Fruit fly (Drosophila melanogaster) whole organism, prepupa: Measurements from ENCODE around the gene CG7691.

Experiments
- Blimp-1 ChIP-seq: fragments of 200-800 bp; sonication (Bioruptor generic); optimal IDR thresholded peaks from 3 replicates; lab custom pipeline; 2017; ENCODE audit warnings: missing biosample characterization, missing genetic modification characterization, mild to moderate bottlenecking, moderate library complexity, missing genetic modification reagents
- CG10631 ChIP-seq: fragments of 200-800 bp; sonication (Bioruptor generic); optimal IDR thresholded peaks from 2 replicates; lab custom pipeline; 2016; ENCODE audit warnings: missing biosample characterization, missing genetic modification characterization
- CG11294 ChIP-seq: fragments of 200-800 bp; sonication (Bioruptor generic); IDR thresholded peaks from 2 replicates; pipeline ENCODE4 v1.3.6; 2022; ENCODE audit warnings: missing biosample characterization, missing genetic modification characterization
- CG11762 ChIP-seq: fragments of 200-800 bp; sonication (Bioruptor generic); optimal IDR thresholded peaks from 3 replicates; lab custom pipeline; 2016; ENCODE audit warnings: missing biosample characterization, missing genetic modification characterization; ENCODE audit not compliant: insufficient read depth
- CG1621 ChIP-seq: fragments of 200-800 bp; sonication (Bioruptor generic); optimal IDR thresholded peaks from 3 replicates; lab custom pipeline; 2018; ENCODE audit warnings: missing biosample characterization, mild to moderate bottlenecking, missing genetic modification characterization
- CG31627 ChIP-seq: fragments of 200-800 bp; sonication (Bioruptor generic); optimal IDR thresholded peaks from 3 replicates; lab custom pipeline; 2016; ENCODE audit warnings: missing biosample characterization, missing genetic modification characterization
- CG32006 ChIP-seq: fragments of 200-800 bp; sonication (Bioruptor generic); optimal IDR thresholded peaks from 3 replicates; lab custom pipeline; 2017; ENCODE audit warnings: missing biosample characterization, mild to moderate bottlenecking, missing genetic modification characterization
- CG3919 ChIP-seq: fragments of 200-800 bp; sonication (Bioruptor generic); optimal IDR thresholded peaks from 3 replicates; lab custom pipeline; 2016; ENCODE audit warnings: missing biosample characterization, missing genetic modification characterization
- CG6808 ChIP-seq: fragments of 200-800 bp; sonication (Bioruptor generic); optimal IDR thresholded peaks from 3 replicates; lab custom pipeline; 2017; ENCODE audit warnings: missing biosample characterization, missing genetic modification characterization, mild to moderate bottlenecking, moderate library complexity, missing genetic modification reagents
- CG6854 ChIP-seq: fragments of 200-800 bp; sonication (Bioruptor generic); optimal IDR thresholded peaks from 2 replicates; lab custom pipeline; 2017; ENCODE audit warnings: missing biosample characterization, mild to moderate bottlenecking, missing genetic modification characterization
- CG7368 ChIP-seq: fragments of 200-800 bp; sonication (Bioruptor generic); optimal IDR thresholded peaks from 3 replicates; lab custom pipeline; 2016; ENCODE audit warnings: missing biosample characterization, missing genetic modification characterization
- CG8319 ChIP-seq: fragments of 200-800 bp; sonication (Bioruptor generic); optimal IDR thresholded peaks from 3 replicates; lab custom pipeline; 2016; ENCODE audit warnings: missing biosample characterization, missing genetic modification characterization
- CG8632 ChIP-seq: fragments of 200-800 bp; sonication (Bioruptor generic); optimal IDR thresholded peaks from 3 replicates; lab custom pipeline; 2016; ENCODE audit warnings: missing biosample characterization, missing genetic modification characterization
- CG9139 ChIP-seq: fragments of 200-800 bp; sonication (Bioruptor generic); optimal IDR thresholded peaks from 3 replicates; lab custom pipeline; 2017; ENCODE audit warnings: missing biosample characterization, mild to moderate bottlenecking, missing genetic modification characterization
- Eip75B ChIP-seq: fragments of 200-800 bp; sonication (Bioruptor generic); optimal IDR thresholded peaks from 3 replicates; lab custom pipeline; 2016; ENCODE audit warnings: missing biosample characterization, missing genetic modification characterization
- Eip78C ChIP-seq: fragments of 200-800 bp; sonication (Bioruptor generic); peaks from one replicate; lab custom pipeline; 2016; ENCODE audit warnings: missing biosample characterization, missing genetic modification characterization
- Eip93F ChIP-seq: fragments of 200-800 bp; sonication (Bioruptor generic); optimal IDR thresholded peaks from 2 replicates; lab custom pipeline; 2016; ENCODE audit warnings: missing biosample characterization, mild to moderate bottlenecking, missing genetic modification characterization
- Ets96B ChIP-seq: fragments of 200-800 bp; optimal IDR thresholded peaks from 2 replicates; lab custom pipeline; 2019; ENCODE audit warnings: missing biosample characterization, mild to moderate bottlenecking, missing genetic modification characterization, moderate library complexity
- Gug ChIP-seq: fragments of 200-800 bp; sonication (Bioruptor generic); IDR thresholded peaks from 2 replicates; pipeline ENCODE4 v1.3.6; 2022; ENCODE audit warnings: missing biosample characterization, missing genetic modification characterization
- Hr4 ChIP-seq: fragments of 200-800 bp; sonication (Bioruptor generic); optimal IDR thresholded peaks from 3 replicates; lab custom pipeline; 2016; ENCODE audit warnings: missing biosample characterization, missing genetic modification characterization
- Lpt ChIP-seq: fragments of 200-800 bp; sonication (Bioruptor generic); optimal IDR thresholded peaks from 3 replicates; lab custom pipeline; 2016; ENCODE audit warnings: missing biosample characterization, missing genetic modification characterization
- Met ChIP-seq: fragments of 200-800 bp; sonication (Bioruptor generic); optimal IDR thresholded peaks from 3 replicates; lab custom pipeline; 2016; ENCODE audit warnings: missing biosample characterization, missing genetic modification characterization
- OdsH ChIP-seq: fragments of 200-800 bp; sonication (Bioruptor generic); optimal IDR thresholded peaks from 3 replicates; lab custom pipeline; 2016; ENCODE audit warnings: missing biosample characterization, missing genetic modification characterization
- Smox ChIP-seq: fragments of 200-800 bp; sonication (Bioruptor generic); optimal IDR thresholded peaks from 3 replicates; lab custom pipeline; 2016; ENCODE audit warnings: missing biosample characterization, missing genetic modification characterization
- achi ChIP-seq: fragments of 200-800 bp; sonication (Bioruptor generic); optimal IDR thresholded peaks from 3 replicates; lab custom pipeline; 2016; ENCODE audit warnings: missing biosample characterization, missing genetic modification characterization
- cyc ChIP-seq: fragments of 200-800 bp; sonication (Bioruptor generic); optimal IDR thresholded peaks from 3 replicates; lab custom pipeline; 2016; ENCODE audit warnings: missing biosample characterization, missing genetic modification characterization
- dac ChIP-seq: fragments of 200-800 bp; sonication (Bioruptor generic); optimal IDR thresholded peaks from 2 replicates; lab custom pipeline; 2017; ENCODE audit warnings: missing biosample characterization, mild to moderate bottlenecking, missing genetic modification characterization
- esn ChIP-seq: fragments of 200-800 bp; sonication (Bioruptor generic); optimal IDR thresholded peaks from 2 replicates; lab custom pipeline; 2016; ENCODE audit warnings: missing biosample characterization, mild to moderate bottlenecking, missing genetic modification characterization, moderate library complexity
- fd59A ChIP-seq: fragments of 200-800 bp; sonication (Bioruptor generic); optimal IDR thresholded peaks from 2 replicates; lab custom pipeline; 2017; ENCODE audit warnings: missing biosample characterization, mild to moderate bottlenecking, missing genetic modification characterization, missing genetic modification reagents
- fkh ChIP-seq: fragments of 200-800 bp; sonication (Bioruptor generic); optimal IDR thresholded peaks from 3 replicates; lab custom pipeline; 2017; ENCODE audit warnings: missing biosample characterization, mild to moderate bottlenecking, missing genetic modification characterization, moderate library complexity
- net ChIP-seq: fragments of 200-800 bp; sonication (Bioruptor generic); optimal IDR thresholded peaks from 3 replicates; lab custom pipeline; 2016; ENCODE audit warnings: missing biosample characterization, missing genetic modification characterization
- pdm3 ChIP-seq: fragments of 200-800 bp; sonication (Bioruptor generic); optimal IDR thresholded peaks from 3 replicates; lab custom pipeline; 2016; ENCODE audit warnings: missing biosample characterization, missing genetic modification characterization
- spab ChIP-seq: fragments of 200-800 bp; sonication (Bioruptor generic); optimal IDR thresholded peaks from 2 replicates; lab custom pipeline; 2017; ENCODE audit warnings: missing biosample characterization, mild to moderate bottlenecking, missing genetic modification characterization, missing genetic modification reagents
- svp ChIP-seq: fragments of 200-800 bp; sonication (Bioruptor generic); peaks from one replicate; lab custom pipeline; 2016; ENCODE audit warnings: missing biosample characterization, missing genetic modification characterization
- topi ChIP-seq: fragments of 200-800 bp; sonication (Bioruptor generic); optimal IDR thresholded peaks from 3 replicates; lab custom pipeline; 2016; ENCODE audit warnings: missing biosample characterization, missing genetic modification characterization
- vri ChIP-seq: fragments of 200-800 bp; sonication (Bioruptor generic); optimal IDR thresholded peaks from 3 replicates; lab custom pipeline; 2016; ENCODE audit warnings: missing biosample characterization, mild to moderate bottlenecking, missing genetic modification characterization

The CG7691 gene

DNA sequence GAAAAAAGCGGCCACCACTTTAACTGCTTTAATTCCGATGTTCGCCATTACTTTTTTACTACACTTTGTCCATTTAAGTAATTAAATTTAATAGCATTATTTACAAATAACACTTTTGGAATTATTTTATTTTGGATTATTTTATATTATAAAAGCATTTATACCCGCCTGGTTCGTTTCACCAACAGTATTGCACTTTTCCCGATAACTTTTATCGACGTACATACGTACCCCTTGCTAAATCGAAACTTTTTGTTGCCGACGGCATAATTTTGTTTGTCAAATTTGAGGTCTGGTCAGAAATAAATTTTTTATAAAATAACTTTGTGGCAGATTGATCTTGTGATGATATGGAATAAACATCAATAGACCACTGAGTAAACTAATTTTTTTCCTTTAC lies at the start of gene CG7691:
CG7691 (plus strand) TSS at position 301 of the 400 bp plus-strand sequence.
- TF ChIP-seq fd59A (GFP tag; lab: Kevin White, UChicago) (no peak), Lpt (GFP tag; lab: Kevin White, UChicago) (no peak), cyc (GFP tag; lab: Kevin White, UChicago) (no peak), Eip75B (GFP tag; lab: Kevin White, UChicago) (no peak), svp (GFP tag; lab: Kevin White, UChicago) (no peak)

DNA sequence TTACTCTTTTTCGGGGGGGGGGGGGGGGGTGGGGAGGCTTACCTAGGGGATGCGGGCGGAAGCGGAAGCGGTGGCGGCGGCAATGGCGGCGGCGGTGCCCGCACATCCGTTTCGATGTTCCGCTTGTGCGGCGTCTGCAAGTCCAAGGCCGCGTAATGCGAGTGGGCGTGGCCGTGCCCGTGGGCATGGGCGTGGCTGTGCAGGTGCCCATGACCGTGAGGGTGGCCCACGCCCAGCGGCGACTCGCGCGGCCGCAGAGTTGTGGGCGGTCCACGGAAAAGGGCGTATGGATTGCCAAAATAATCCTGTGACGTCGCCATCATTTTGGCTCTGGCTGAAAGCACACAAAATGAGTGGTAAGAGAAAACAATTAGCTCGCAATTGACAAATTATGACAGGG lies 44.7 kb upstream of the CG7691 start:
- no peak for TF ChIP-seq svp (GFP tag; lab: Kevin White, UChicago)
- TF ChIP-seq CG11294 = no peak
- no peak for TF ChIP-seq CG9139 (GFP tag; lab: Kevin White, UChicago)
- no peak for TF ChIP-seq CG10631 (GFP tag; lab: Kevin White, UChicago)
- no peak for TF ChIP-seq topi (GFP tag; lab: Kevin White, UChicago)
- TF ChIP-seq spab (GFP tag; lab: Kevin White, UChicago) = no peak
- TF ChIP-seq Hr4 (GFP tag; lab: Kevin White, UChicago) = no peak
- TF ChIP-seq esn (GFP tag; lab: Kevin White, UChicago) = no peak
- TF ChIP-seq CG8319 (GFP tag; lab: Kevin White, UChicago) = no peak
- TF ChIP-seq, all 60 proteins: peak for 0

DNA sequence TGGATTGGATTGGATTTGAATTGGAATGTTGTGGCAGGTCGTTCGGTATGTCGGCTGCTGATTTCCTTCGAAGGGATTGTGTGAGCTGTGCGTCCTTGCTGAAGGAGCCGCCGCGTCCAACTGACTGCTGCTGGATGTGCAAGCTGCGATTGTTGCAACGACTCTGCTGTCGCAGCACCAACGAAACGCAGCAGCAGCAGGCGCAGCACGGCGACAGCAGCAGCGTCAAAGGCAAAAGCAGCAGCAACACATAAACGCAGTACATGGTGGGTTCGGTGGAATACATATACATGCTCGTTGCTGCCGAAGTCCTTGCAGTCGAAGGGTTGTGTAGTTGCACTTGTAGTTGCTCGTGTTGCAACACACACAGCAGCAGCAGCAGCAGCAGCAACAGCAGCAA lies 14.2 kb upstream of the CG7691 start, which contains the start of gene fru:
fru (minus strand) TSS at position 101 of the 400 bp plus-strand sequence.
- no peak for TF ChIP-seq CG6808 (GFP tag; lab: Kevin White, UChicago)
- no peak for TF ChIP-seq Eip93F (GFP tag; lab: Kevin White, UChicago)
- no peak for TF ChIP-seq CG3919
- no peak for TF ChIP-seq Smox (GFP tag; lab: Kevin White, UChicago)
- no peak for TF ChIP-seq vri
- TF ChIP-seq pdm3 (GFP tag; lab: Kevin White, UChicago) = no peak
- TF ChIP-seq OdsH (GFP tag; lab: Kevin White, UChicago) = no peak
- no peak for TF ChIP-seq CG8632 (GFP tag; lab: Kevin White, UChicago)
- no peak for TF ChIP-seq achi (GFP tag; lab: Kevin White, UChicago)
- TF ChIP-seq CG32006 (GFP tag; lab: Kevin White, UChicago) = no peak

DNA sequence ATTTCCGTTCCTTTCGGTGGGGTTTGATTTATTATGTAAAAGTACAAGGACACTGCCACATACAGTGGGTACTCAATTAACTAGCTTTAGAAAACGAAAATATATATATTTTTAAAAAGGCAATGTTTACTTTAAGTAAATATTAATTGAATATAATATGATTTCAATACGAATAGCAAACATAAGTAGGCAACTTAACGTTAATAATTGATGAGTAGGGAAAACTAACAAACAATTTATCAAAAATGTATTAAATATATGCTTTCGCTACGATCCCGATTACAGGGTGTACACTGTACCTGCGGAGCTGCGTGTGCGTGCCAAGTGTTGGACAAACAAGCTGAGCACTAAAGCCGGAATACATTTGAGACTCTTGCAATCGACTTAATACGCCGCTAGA lies 13.5 kb upstream of the CG7691 start:
- TF ChIP-seq CG11294 (no peak), CG11762 (GFP tag; lab: Kevin White, UChicago) (no peak), Eip78C (no peak), CG9139 (GFP tag; lab: Kevin White, UChicago) (no peak), Met (GFP tag; lab: Kevin White, UChicago) (no peak), dac (GFP tag; lab: Kevin White, UChicago) (no peak), CG7368 (GFP tag; lab: Kevin White, UChicago) (no peak), Eip93F (GFP tag; lab: Kevin White, UChicago) (no peak), net (GFP tag; lab: Kevin White, UChicago) (no peak), svp (GFP tag; lab: Kevin White, UChicago) (no peak), CG31627 (GFP tag; lab: Kevin White, UChicago) (no peak), Blimp-1 (no peak), fkh (GFP tag; lab: Kevin White, UChicago) (no peak), Gug (GFP tag; lab: Robert Waterston, UW) (no peak), CG1621 (no peak), CG3919 (no peak), CG6854 (GFP tag; lab: Kevin White, UChicago) (no peak), Ets96B (tag; lab: Kevin White, UChicago) (no peak)
